Worm (Caenorhabditis elegans) whole organism, early embryonic: ENCODE results near the gene C06H5.8.

Experiments used
- aly-1 ChIP-seq: sonication (generic microtip); optimal IDR thresholded peaks from 2 replicates; lab custom pipeline; 2016; ENCODE audit warnings: missing genetic modification characterization, missing compliant biosample characterization
- ama-1 ChIP-seq: fragments of 150-350 bp; optimal IDR thresholded peaks from 2 replicates; lab custom pipeline; 2014
- ceh-36 ChIP-seq: sonication (generic microtip); optimal IDR thresholded peaks from 2 replicates; lab custom pipeline; 2016; ENCODE audit warnings: missing genetic modification characterization, inconsistent platforms, missing compliant biosample characterization
- hmbx-1 ChIP-seq: sonication (generic microtip); optimal IDR thresholded peaks from 2 replicates; lab custom pipeline; 2016; ENCODE audit warnings: mild to moderate bottlenecking, missing genetic modification characterization, missing compliant biosample characterization
- tra-4 ChIP-seq: sonication (generic microtip); optimal IDR thresholded peaks from 2 replicates; lab custom pipeline; 2017; ENCODE audit warnings: missing genetic modification characterization, missing compliant biosample characterization

ce11 chrV:17947266-17947665 is 28.4 kb downstream of the C06H5.8 start:
- TF ChIP-seq ama-1 (lab: Kevin White, UChicago) (no peak), aly-1 (no peak), hmbx-1 (tag; lab: Kevin White, UChicago) (no peak), ceh-36 (tag; lab: Kevin White, UChicago) (no peak), tra-4 (tag; lab: Kevin White, UChicago) (no peak)
